In genomic region chrX:2306307-2306706, dm6 we compare ENCODE assay signal across 6 fruit fly cellular contexts.
TF ChIP-seq lines count a peak whose summit lies in the region.

No protein-coding gene starts in this region.

- no peak for TF ChIP-seq CTCF in whole organism, embryonic (GFP tag; optimal IDR thresholded peaks at IDR 0.05; lab: Kevin White, UChicago)

TF ChIP-seq in whole organism, 6 proteins besides CTCF, POLR2A, EP300 and RAD21:
- TF ChIP-seq usp (GFP tag; optimal IDR thresholded peaks at IDR 0.05; lab: Kevin White, UChicago) (no peak), Dll (optimal IDR thresholded peaks at IDR 0.05; lab: Kevin White, UChicago) (peak; percentile 24), pan (optimal IDR thresholded peaks at IDR 0.05; lab: Kevin White, UChicago) (no peak), psq (optimal IDR thresholded peaks at IDR 0.05; lab: Kevin White, UChicago) (no peak), EcR (GFP tag; optimal IDR thresholded peaks at IDR 0.05; lab: Kevin White, UChicago) (no peak)
TF ChIP-seq in whole organism: peak in this region for 1.

TF ChIP-seq in whole organism, adult, 20 proteins besides CTCF, POLR2A, EP300 and RAD21 (continues in another document):
- no peak for TF ChIP-seq cnc (optimal IDR thresholded peaks at IDR 0.05; lab: Kevin White, UChicago)
- TF ChIP-seq ovo (GFP tag; optimal IDR thresholded peaks at IDR 0.05; lab: Kevin White, UChicago), result no peak
- TF ChIP-seq toe (GFP tag; optimal IDR thresholded peaks at IDR 0.05; lab: Kevin White, UChicago), result no peak
- peak; percentile 51 for TF ChIP-seq pad (GFP tag; optimal IDR thresholded peaks at IDR 0.05; lab: Kevin White, UChicago)
- TF ChIP-seq CG11617 (GFP tag; optimal IDR thresholded peaks at IDR 0.05; lab: Kevin White, UChicago), result peak; percentile 50
- TF ChIP-seq Clk (GFP tag; optimal IDR thresholded peaks at IDR 0.05; lab: Kevin White, UChicago), result no peak
- peak; percentile 73 for TF ChIP-seq tj (GFP tag; optimal IDR thresholded peaks at IDR 0.05; lab: Kevin White, UChicago)
- TF ChIP-seq CG7101 (tag; optimal IDR thresholded peaks at IDR 0.05; lab: Kevin White, UChicago), result peak; percentile 55
- TF ChIP-seq CG1620 (GFP tag; optimal IDR thresholded peaks at IDR 0.05; lab: Kevin White, UChicago), result no peak
- TF ChIP-seq Crg-1 (GFP tag; optimal IDR thresholded peaks at IDR 0.05; lab: Kevin White, UChicago), result no peak
- TF ChIP-seq CG12768 (GFP tag; optimal IDR thresholded peaks at IDR 0.05; lab: Kevin White, UChicago), result peak; percentile 31
- TF ChIP-seq kay (GFP tag; lab: Kevin White, UChicago; ENCODE audit: borderline replicate concordance), result no peak
- peak; percentile 56 for TF ChIP-seq bab1 (GFP tag; optimal IDR thresholded peaks at IDR 0.05; lab: Kevin White, UChicago)
- peak; percentile 54 for TF ChIP-seq CG7045 (GFP tag; optimal IDR thresholded peaks at IDR 0.05; lab: Kevin White, UChicago)
- TF ChIP-seq cic (GFP tag; optimal IDR thresholded peaks at IDR 0.05; lab: Kevin White, UChicago), result no peak
- TF ChIP-seq CG14711 (tag; optimal IDR thresholded peaks at IDR 0.05; lab: Kevin White, UChicago), result no peak
- TF ChIP-seq Mnt (GFP tag; optimal IDR thresholded peaks at IDR 0.05; lab: Kevin White, UChicago), result peak; percentile 3
- TF ChIP-seq CG5204 (GFP tag; optimal IDR thresholded peaks at IDR 0.05; lab: Kevin White, UChicago), result no peak

TF ChIP-seq in whole organism, embryonic, 481 proteins besides CTCF, POLR2A, EP300 and RAD21 (continues in another document):
- TF ChIP-seq Rx (GFP tag; IDR thresholded peaks at IDR 0.05; lab: Robert Waterston, UW) (peak; percentile 55), Oli (tag; optimal IDR thresholded peaks at IDR 0.05; lab: Kevin White, UChicago) (peak; percentile 82), CG4404 (GFP tag; IDR thresholded peaks at IDR 0.05; lab: Robert Waterston, UW) (peak; percentile 28; the same call in 1 of the 2 replicates), Hey (tag; optimal IDR thresholded peaks at IDR 0.05; lab: Kevin White, UChicago) (no peak), onecut (GFP tag; IDR thresholded peaks at IDR 0.05; lab: Robert Waterston, UW) (peak; percentile 13; the same call in 1 of the 2 replicates), ranshi (GFP tag; IDR thresholded peaks at IDR 0.05; lab: Robert Waterston, UW) (peak; percentile 51; the same call in 1 of the 2 replicates), p53 (GFP tag; optimal IDR thresholded peaks at IDR 0.05; lab: Kevin White, UChicago) (no peak), CG16779 (GFP tag; IDR thresholded peaks at IDR 0.05; lab: Robert Waterston, UW) (no peak), sug (tag; optimal IDR thresholded peaks at IDR 0.05; lab: Kevin White, UChicago) (no peak), Bdp1 (GFP tag; optimal IDR thresholded peaks at IDR 0.05; lab: Kevin White, UChicago) (peak; percentile 36), seq (GFP tag; IDR thresholded peaks at IDR 0.05; lab: Robert Waterston, UW) (peak; percentile 66), gsb (GFP tag; IDR thresholded peaks at IDR 0.05; lab: Robert Waterston, UW) (peak; percentile 43; the same call in 1 of the 2 replicates), D (optimal IDR thresholded peaks at IDR 0.05; lab: Kevin White, UChicago) (no peak), D (GFP tag; optimal IDR thresholded peaks at IDR 0.05; lab: Kevin White, UChicago) (peak; percentile 37), CG14441 (GFP tag; IDR thresholded peaks at IDR 0.05; lab: Robert Waterston, UW) (peak; percentile 74), CG1647 (GFP tag; optimal IDR thresholded peaks at IDR 0.05; lab: Kevin White, UChicago) (peak; percentile 15), so (GFP tag; IDR thresholded peaks at IDR 0.05; lab: Robert Waterston, UW) (peak; percentile 64; the same call in 1 of the 3 replicates)

TF ChIP-seq in whole organism, prepupa, 60 proteins besides CTCF, POLR2A, EP300 and RAD21 (continues in another document):
- TF ChIP-seq CG6163 (GFP tag; IDR thresholded peaks at IDR 0.05; lab: Robert Waterston, UW) (peak; percentile 11; the same call in 1 of the 3 replicates), Gug (GFP tag; IDR thresholded peaks at IDR 0.05; lab: Robert Waterston, UW) (peak; percentile 62), OdsH (GFP tag; optimal IDR thresholded peaks at IDR 0.05; lab: Kevin White, UChicago) (peak; percentile 82), ss (GFP tag; optimal IDR thresholded peaks at IDR 0.05; lab: Kevin White, UChicago) (peak; percentile 12 to 40), vri (GFP tag; optimal IDR thresholded peaks at IDR 0.05; lab: Kevin White, UChicago) (peak; percentile 49), lz (GFP tag; optimal IDR thresholded peaks at IDR 0.05; lab: Kevin White, UChicago) (peak; percentile 81), Eip78C (GFP tag; lab: Kevin White, UChicago) (peak; percentile 92), fd59A (GFP tag; optimal IDR thresholded peaks at IDR 0.05; lab: Kevin White, UChicago) (peak; percentile 64), Ets21C (GFP tag; optimal IDR thresholded peaks at IDR 0.05; lab: Kevin White, UChicago) (peak; percentile 71), CG3032 (tag; optimal IDR thresholded peaks at IDR 0.05; lab: Kevin White, UChicago) (peak; percentile 59), Ets96B (tag; optimal IDR thresholded peaks at IDR 0.05; lab: Kevin White, UChicago) (peak; percentile 56), CG8632 (GFP tag; optimal IDR thresholded peaks at IDR 0.05; lab: Kevin White, UChicago) (peak; percentile 78), topi (GFP tag; optimal IDR thresholded peaks at IDR 0.05; lab: Kevin White, UChicago) (peak; percentile 84), CG3919 (GFP tag; optimal IDR thresholded peaks at IDR 0.05; lab: Kevin White, UChicago) (peak; percentile 72), eg (GFP tag; IDR thresholded peaks at IDR 0.05; lab: Robert Waterston, UW) (peak; percentile 17; the same call in 2 of the 3 replicates), Hr4 (GFP tag; optimal IDR thresholded peaks at IDR 0.05; lab: Kevin White, UChicago) (peak; percentile 78), CG15336 (GFP tag; IDR thresholded peaks at IDR 0.05; lab: Robert Waterston, UW) (peak; percentile 84), Eip93F (GFP tag; optimal IDR thresholded peaks at IDR 0.05; lab: Kevin White, UChicago) (peak; percentile 33)

TF ChIP-seq in whole organism, pupa, 21 proteins besides CTCF, POLR2A, EP300 and RAD21 (continues in another document):
- TF ChIP-seq Snoo (tag; optimal IDR thresholded peaks at IDR 0.05; lab: Kevin White, UChicago) (peak; percentile 61), CG8301 (tag; optimal IDR thresholded peaks at IDR 0.05; lab: Kevin White, UChicago) (peak; percentile 78), CG13204 (GFP tag; optimal IDR thresholded peaks at IDR 0.05; lab: Kevin White, UChicago) (no peak), Ets98B (GFP tag; IDR thresholded peaks at IDR 0.05; lab: Robert Waterston, UW) (no peak; the same call in 1 of the 2 replicates), CG8159 (tag; optimal IDR thresholded peaks at IDR 0.05; lab: Kevin White, UChicago) (peak; percentile 68), CG9948 (tag; optimal IDR thresholded peaks at IDR 0.05; lab: Kevin White, UChicago) (peak; percentile 65), CG4496 (GFP tag; IDR thresholded peaks at IDR 0.05; lab: Robert Waterston, UW) (peak; percentile 53; the same call in 2 of the 3 replicates), gl (tag; optimal IDR thresholded peaks at IDR 0.05; lab: Kevin White, UChicago) (no peak), CG10348 (GFP tag; IDR thresholded peaks at IDR 0.05; lab: Robert Waterston, UW) (0 out of 2 replicates have a peak, but pooled peaks have one; percentile 25), D1 (tag; optimal IDR thresholded peaks at IDR 0.05; lab: Kevin White, UChicago) (peak; percentile 17), CG12605 (GFP tag; IDR thresholded peaks at IDR 0.05; lab: Robert Waterston, UW) (no peak), CG32121 (GFP tag; IDR thresholded peaks at IDR 0.05; lab: Robert Waterston, UW) (peak; percentile 53), CG17806 (tag; optimal IDR thresholded peaks at IDR 0.05; lab: Kevin White, UChicago) (peak; percentile 56), Pif1B (GFP tag; optimal IDR thresholded peaks at IDR 0.05; lab: Kevin White, UChicago) (peak; percentile 73), EcR (GFP tag; optimal IDR thresholded peaks at IDR 0.05; lab: Kevin White, UChicago) (no peak), Pif1A (GFP tag; optimal IDR thresholded peaks at IDR 0.05; lab: Kevin White, UChicago) (peak; percentile 76), CG14655 (GFP tag; optimal IDR thresholded peaks at IDR 0.05; lab: Kevin White, UChicago) (peak; percentile 85), CG15710 (tag; optimal IDR thresholded peaks at IDR 0.05; lab: Kevin White, UChicago) (peak; percentile 51), CG34367 (tag; optimal IDR thresholded peaks at IDR 0.05; lab: Kevin White, UChicago) (peak; percentile 53)

TF ChIP-seq in whole organism, wandering third instar larva, 38 proteins besides CTCF, POLR2A, EP300 and RAD21 (continues in another document):
- no peak for TF ChIP-seq usp (GFP tag; optimal IDR thresholded peaks at IDR 0.05; lab: Kevin White, UChicago)
- TF ChIP-seq jim (GFP tag; optimal IDR thresholded peaks at IDR 0.05; lab: Kevin White, UChicago), result no peak
- TF ChIP-seq fru (GFP tag; optimal IDR thresholded peaks at IDR 0.05; lab: Kevin White, UChicago), result peak; percentile 91
- no peak for TF ChIP-seq dl (GFP tag; optimal IDR thresholded peaks at IDR 0.05; lab: Kevin White, UChicago; ENCODE audit: insufficient read depth in 1 of 2, partially characterized antibody in 2 of 2)
- peak; percentile 77 for TF ChIP-seq woc (GFP tag; optimal IDR thresholded peaks at IDR 0.05; lab: Kevin White, UChicago)
- TF ChIP-seq lola (GFP tag; optimal IDR thresholded peaks at IDR 0.05; lab: Kevin White, UChicago), result no peak
- no peak for TF ChIP-seq Rel (GFP tag; optimal IDR thresholded peaks at IDR 0.05; lab: Kevin White, UChicago)
- no peak for TF ChIP-seq Rel (tag; optimal IDR thresholded peaks at IDR 0.05; lab: Kevin White, UChicago)
- no peak for TF ChIP-seq pan (optimal IDR thresholded peaks at IDR 0.05; lab: Kevin White, UChicago)
- no peak for TF ChIP-seq N (GFP tag; optimal IDR thresholded peaks at IDR 0.05; lab: Kevin White, UChicago)
- TF ChIP-seq h (GFP tag; optimal IDR thresholded peaks at IDR 0.05; lab: Kevin White, UChicago), result peak; percentile 80
- no peak for TF ChIP-seq GATAd (GFP tag; optimal IDR thresholded peaks at IDR 0.05; lab: Kevin White, UChicago)
- no peak for TF ChIP-seq Myc (optimal IDR thresholded peaks at IDR 0.05; lab: Kevin White, UChicago)
- TF ChIP-seq Abd-B (GFP tag; optimal IDR thresholded peaks at IDR 0.05; lab: Kevin White, UChicago), result no peak
- peak; percentile 72 for TF ChIP-seq psq (GFP tag; optimal IDR thresholded peaks at IDR 0.05; lab: Kevin White, UChicago)
- peak; percentile 88 for TF ChIP-seq ey (GFP tag; optimal IDR thresholded peaks at IDR 0.05; lab: Kevin White, UChicago)
- TF ChIP-seq OdsH (GFP tag; optimal IDR thresholded peaks at IDR 0.05; lab: Kevin White, UChicago), result peak; percentile 78
- peak; percentile 18 for TF ChIP-seq dsf (GFP tag; optimal IDR thresholded peaks at IDR 0.05; lab: Kevin White, UChicago; ENCODE audit: borderline replicate concordance)
- no peak for TF ChIP-seq Dif (GFP tag; optimal IDR thresholded peaks at IDR 0.05; lab: Kevin White, UChicago; ENCODE audit: partially characterized antibody)
- peak; percentile 83 for TF ChIP-seq Sp1 (GFP tag; optimal IDR thresholded peaks at IDR 0.05; lab: Kevin White, UChicago)
- TF ChIP-seq br (GFP tag; optimal IDR thresholded peaks at IDR 0.05; lab: Kevin White, UChicago), result peak; percentile 77
- peak; percentile 77 for TF ChIP-seq rgr (GFP tag; optimal IDR thresholded peaks at IDR 0.05; lab: Kevin White, UChicago)
- no peak for TF ChIP-seq Mio (GFP tag; optimal IDR thresholded peaks at IDR 0.05; lab: Kevin White, UChicago)
